Worm (Caenorhabditis elegans) whole organism, mixed stage, embryonic: ENCODE data around the gene nep-10.

Source experiments
- ces-1 ChIP-seq: fragments of 150-350 bp; optimal IDR thresholded peaks from 2 replicates; lab custom pipeline; 2014; ENCODE audit warnings: missing biosample characterization, missing genetic modification reagents, missing genetic modification characterization
- elt-1 ChIP-seq: sonication (generic microtip); optimal IDR thresholded peaks from 2 replicates; lab custom pipeline; 2017; ENCODE audit warnings: missing genetic modification characterization, mild to moderate bottlenecking, missing compliant biosample characterization, antibody characterized with exemption, moderate library complexity, borderline replicate concordance; ENCODE audit not compliant: insufficient read depth
- elt-3 ChIP-seq: fragments of 150-350 bp; optimal IDR thresholded peaks from 2 replicates; lab custom pipeline; 2014; ENCODE audit warnings: missing biosample characterization, missing genetic modification characterization
- mep-1 ChIP-seq: fragments of 150-350 bp; optimal IDR thresholded peaks from 2 replicates; lab custom pipeline; 2017; ENCODE audit warnings: missing biosample characterization, missing genetic modification reagents, missing genetic modification characterization, inconsistent platforms
- mls-2 ChIP-seq: sonication (generic microtip); optimal IDR thresholded peaks from 2 replicates; lab custom pipeline; 2016; ENCODE audit warnings: mild to moderate bottlenecking, missing genetic modification characterization, moderate library complexity, missing compliant biosample characterization
- nhr-2 ChIP-seq: fragments of 150-350 bp; optimal IDR thresholded peaks from 2 replicates; lab custom pipeline; 2014; ENCODE audit warnings: missing biosample characterization, missing genetic modification characterization
- nhr-237 ChIP-seq: fragments of 150-350 bp; optimal IDR thresholded peaks from 2 replicates; lab custom pipeline; 2014; ENCODE audit warnings: missing biosample characterization, missing genetic modification characterization
- nhr-28 ChIP-seq: fragments of 150-350 bp; optimal IDR thresholded peaks from 2 replicates; lab custom pipeline; 2014; ENCODE audit warnings: missing biosample characterization, missing genetic modification characterization
- pha-4 ChIP-seq: fragments of 150-350 bp; optimal IDR thresholded peaks from 2 replicates; lab custom pipeline; 2018; ENCODE audit warnings: missing biosample characterization, missing genetic modification reagents, missing genetic modification characterization
- sptf-1 ChIP-seq: sonication (generic microtip); optimal IDR thresholded peaks from 2 replicates; lab custom pipeline; 2017; ENCODE audit warnings: mild to moderate bottlenecking, missing genetic modification characterization, moderate library complexity, missing compliant biosample characterization
- tbx-8 ChIP-seq: fragments of 200-800 bp; sonication (Bioruptor generic); optimal IDR thresholded peaks from 2 replicates; lab custom pipeline; 2018; ENCODE audit warnings: mild to moderate bottlenecking, missing genetic modification characterization, moderate library complexity, missing compliant biosample characterization
- unc-39 ChIP-seq: fragments of 150-350 bp; optimal IDR thresholded peaks from 2 replicates; lab custom pipeline; 2014; ENCODE audit warnings: missing biosample characterization, missing genetic modification characterization
- unc-62 ChIP-seq: fragments of 150-350 bp; optimal IDR thresholded peaks from 2 replicates; lab custom pipeline; 2014; ENCODE audit warnings: missing biosample characterization, missing genetic modification reagents, missing genetic modification characterization
- zip-8 ChIP-seq: fragments of 150-350 bp; optimal IDR thresholded peaks from 2 replicates; lab custom pipeline; 2014; ENCODE audit warnings: missing biosample characterization, missing genetic modification characterization

ce11 chrII:3436412-3436811 lies 33.7 kb upstream of the nep-10 start, which contains the start of gene skpo-2:
- no peak for TF ChIP-seq sptf-1 (tag; lab: Kevin White, UChicago)
- TF ChIP-seq elt-1 (tag; lab: Kevin White, UChicago): no peak
- no peak for TF ChIP-seq nhr-237
- no peak for TF ChIP-seq unc-39
- TF ChIP-seq zip-8 (tag; lab: Kevin White, UChicago): no peak
- TF ChIP-seq pha-4 (tag; lab: Kevin White, UChicago): no peak
- no peak for TF ChIP-seq elt-3 (tag; lab: Kevin White, UChicago)
- TF ChIP-seq nhr-28 (tag; lab: Kevin White, UChicago): no peak
- no peak for TF ChIP-seq tbx-8
- TF ChIP-seq unc-62: no peak
- TF ChIP-seq nhr-2 (tag; lab: Kevin White, UChicago): no peak
- no peak for TF ChIP-seq mep-1
- no peak for TF ChIP-seq mls-2 (tag; lab: Kevin White, UChicago)
- TF ChIP-seq ces-1 (GFP tag; lab: Kevin White, UChicago): no peak
